Fruit fly (Drosophila melanogaster): ENCODE measurements around the gene Arc42.

Gene Arc42

dm6 chr3R:19846870-19847590 lies 30.5 kb upstream of the Arc42 start, which contains the start of gene MICU3 (continued):
- peak; percentile 66 for TF ChIP-seq cyc (GFP tag; optimal IDR thresholded peaks at IDR 0.05)
- no peak for TF ChIP-seq Blimp-1 (GFP tag; optimal IDR thresholded peaks at IDR 0.05)
- TF ChIP-seq svp (GFP tag) = peak; percentile 79
- no peak for TF ChIP-seq Smox (GFP tag; optimal IDR thresholded peaks at IDR 0.05)
- TF ChIP-seq CG1621 (tag; optimal IDR thresholded peaks at IDR 0.05) = no peak
- no peak for TF ChIP-seq pdm3 (GFP tag; optimal IDR thresholded peaks at IDR 0.05)
- TF ChIP-seq Eip78C (GFP tag) = peak; percentile 76
- peak; percentile 69 for TF ChIP-seq CG10631 (GFP tag; optimal IDR thresholded peaks at IDR 0.05)
- no peak; the same call in 2 of the 3 replicates for TF ChIP-seq eg (GFP tag; IDR thresholded peaks at IDR 0.05)
- peak; percentile 17; the same call in 1 of the 2 replicates for TF ChIP-seq CG11294 (GFP tag; IDR thresholded peaks at IDR 0.05)
- peak; percentile 7 for TF ChIP-seq fd59A (GFP tag; optimal IDR thresholded peaks at IDR 0.05)
- TF ChIP-seq vri (GFP tag; optimal IDR thresholded peaks at IDR 0.05) = peak; percentile 3
- no peak for TF ChIP-seq Hr39 (GFP tag; optimal IDR thresholded peaks at IDR 0.05)
- TF ChIP-seq Sox15 (GFP tag; optimal IDR thresholded peaks at IDR 0.05) = peak; percentile 40
- peak; percentile 11 for TF ChIP-seq CG11902 (GFP tag; optimal IDR thresholded peaks at IDR 0.05)
- peak; percentile 48 for TF ChIP-seq CG4318 (GFP tag; optimal IDR thresholded peaks at IDR 0.05)
- peak; percentile 45 for TF ChIP-seq CG6792 (GFP tag; optimal IDR thresholded peaks at IDR 0.05)
- no peak for TF ChIP-seq CG16779 (tag; optimal IDR thresholded peaks at IDR 0.05)
- TF ChIP-seq CG8119 (GFP tag; IDR thresholded peaks at IDR 0.05) = no peak
- TF ChIP-seq CG11762 (GFP tag; optimal IDR thresholded peaks at IDR 0.05; ENCODE audit: insufficient read depth) = peak; percentile 15
- peak; percentile 52 for TF ChIP-seq esn (GFP tag; optimal IDR thresholded peaks at IDR 0.05)
- no peak for TF ChIP-seq CG32006 (GFP tag; optimal IDR thresholded peaks at IDR 0.05)
- no peak for TF ChIP-seq CG10669 (GFP tag; optimal IDR thresholded peaks at IDR 0.05)
- no peak for TF ChIP-seq Eip75B (GFP tag; optimal IDR thresholded peaks at IDR 0.05)
- no peak for TF ChIP-seq CG6276 (GFP tag; optimal IDR thresholded peaks at IDR 0.05)
- TF ChIP-seq Met (GFP tag; optimal IDR thresholded peaks at IDR 0.05) = no peak

- TF ChIP-seq fkh (GFP tag; optimal IDR thresholded peaks at IDR 0.05) (peak; percentile 94), CG34406 (GFP tag; optimal IDR thresholded peaks at IDR 0.05) (no peak), Sox15 (GFP tag; optimal IDR thresholded peaks at IDR 0.05) (no peak), CG6163 (GFP tag; IDR thresholded peaks at IDR 0.05) (no peak)
Observed at dm6 chr3R:19847591-19848256, 29.8 kb upstream of the Arc42 start.

- peak; percentile 81 for TF ChIP-seq vri (GFP tag; optimal IDR thresholded peaks at IDR 0.05)
- no peak for TF ChIP-seq CG4318 (GFP tag; optimal IDR thresholded peaks at IDR 0.05)
- no peak for TF ChIP-seq Ets21C (GFP tag; optimal IDR thresholded peaks at IDR 0.05)
- TF ChIP-seq cyc (GFP tag; optimal IDR thresholded peaks at IDR 0.05) = no peak
- TF ChIP-seq CG16779 (tag; optimal IDR thresholded peaks at IDR 0.05) = no peak
- TF ChIP-seq CG3919 (GFP tag; optimal IDR thresholded peaks at IDR 0.05) = no peak
- TF ChIP-seq CG11762 (GFP tag; optimal IDR thresholded peaks at IDR 0.05; ENCODE audit: insufficient read depth) = no peak
- peak; percentile 4 for TF ChIP-seq Blimp-1 (GFP tag; optimal IDR thresholded peaks at IDR 0.05)
- no peak for TF ChIP-seq CG11294 (GFP tag; IDR thresholded peaks at IDR 0.05)
- no peak for TF ChIP-seq CG32006 (GFP tag; optimal IDR thresholded peaks at IDR 0.05)
- TF ChIP-seq CG8119 (GFP tag; IDR thresholded peaks at IDR 0.05) = no peak
- TF ChIP-seq Eip93F (GFP tag; optimal IDR thresholded peaks at IDR 0.05) = peak; percentile 59
- TF ChIP-seq Sox102F (GFP tag; optimal IDR thresholded peaks at IDR 0.05) = no peak
- TF ChIP-seq Hr4 (GFP tag; optimal IDR thresholded peaks at IDR 0.05) = no peak
- TF ChIP-seq fkh (GFP tag; optimal IDR thresholded peaks at IDR 0.05) = peak; percentile 85
- TF ChIP-seq net (GFP tag; optimal IDR thresholded peaks at IDR 0.05) = no peak
- no peak for TF ChIP-seq CG6808 (GFP tag; optimal IDR thresholded peaks at IDR 0.05)
- peak; percentile 25 for TF ChIP-seq Met (GFP tag; optimal IDR thresholded peaks at IDR 0.05)
- TF ChIP-seq OdsH (GFP tag; optimal IDR thresholded peaks at IDR 0.05) = no peak
- no peak for TF ChIP-seq CG1621 (tag; optimal IDR thresholded peaks at IDR 0.05)
- no peak for TF ChIP-seq Smox (GFP tag; optimal IDR thresholded peaks at IDR 0.05)
- no peak for TF ChIP-seq CG34406 (GFP tag; optimal IDR thresholded peaks at IDR 0.05)
- no peak for TF ChIP-seq CG15336 (GFP tag; IDR thresholded peaks at IDR 0.05)
- TF ChIP-seq CG10669 (GFP tag; optimal IDR thresholded peaks at IDR 0.05) = no peak
- no peak for TF ChIP-seq CG11902 (GFP tag; optimal IDR thresholded peaks at IDR 0.05)
- no peak for TF ChIP-seq pdm3 (GFP tag; optimal IDR thresholded peaks at IDR 0.05)
- no peak for TF ChIP-seq CG6792 (GFP tag; optimal IDR thresholded peaks at IDR 0.05)
- TF ChIP-seq CG3032 (tag; optimal IDR thresholded peaks at IDR 0.05) = no peak
- TF ChIP-seq Sox14 (GFP tag; optimal IDR thresholded peaks at IDR 0.05) = no peak
- TF ChIP-seq Sox15 (GFP tag; optimal IDR thresholded peaks at IDR 0.05) = no peak
- peak; percentile 18 for TF ChIP-seq topi (GFP tag; optimal IDR thresholded peaks at IDR 0.05)
- no peak for TF ChIP-seq CG10631 (GFP tag; optimal IDR thresholded peaks at IDR 0.05)
- no peak for TF ChIP-seq spab (GFP tag; optimal IDR thresholded peaks at IDR 0.05)
Observed at dm6 chr3R:19858017-19858659, 19.4 kb upstream of the Arc42 start.
